Worm (Caenorhabditis elegans): ENCODE data around the gene lgc-18.

Gene lgc-18

ce11 chrX:12173989-12174388 is 48.6 kb downstream of the lgc-18 start:
- TF ChIP-seq unc-62 (GFP tag; optimal IDR thresholded peaks at IDR 0.05) (no peak), sma-9 (GFP tag; optimal IDR thresholded peaks at IDR 0.05) (peak; percentile 40), sma-9 (tag; optimal IDR thresholded peaks at IDR 0.05) (no peak), fos-1 (tag; optimal IDR thresholded peaks at IDR 0.05) (peak; percentile 32), nhr-10 (tag; optimal IDR thresholded peaks at IDR 0.05) (no peak)

- no peak for TF ChIP-seq snpc-4 (tag; optimal IDR thresholded peaks at IDR 0.05)
- TF ChIP-seq ztf-11 (tag; optimal IDR thresholded peaks at IDR 0.05): no peak
- TF ChIP-seq crh-2 (tag; optimal IDR thresholded peaks at IDR 0.05): peak; percentile 9
- TF ChIP-seq nhr-10 (tag; optimal IDR thresholded peaks at IDR 0.05): no peak
- TF ChIP-seq nhr-11 (tag; optimal IDR thresholded peaks at IDR 0.05): no peak
- TF ChIP-seq Y55F3AM.14 (GFP tag; optimal IDR thresholded peaks at IDR 0.05): no peak
- peak; percentile 4 for TF ChIP-seq fos-1 (tag; optimal IDR thresholded peaks at IDR 0.05)
- TF ChIP-seq sma-9 (GFP tag; optimal IDR thresholded peaks at IDR 0.05): peak; percentile 63
- TF ChIP-seq sma-9 (tag; optimal IDR thresholded peaks at IDR 0.05): no peak
- TF ChIP-seq C34F6.9 (tag; optimal IDR thresholded peaks at IDR 0.05): no peak
- no peak for TF ChIP-seq ztf-4 (tag; optimal IDR thresholded peaks at IDR 0.05)
- TF ChIP-seq elt-1 (tag; optimal IDR thresholded peaks at IDR 0.05): no peak
- no peak for TF ChIP-seq lin-13 (GFP tag; optimal IDR thresholded peaks at IDR 0.05)
- no peak for TF ChIP-seq nhr-6 (tag; optimal IDR thresholded peaks at IDR 0.05)
Observed at ce11 chrX:12174686-12175404, 49.4 kb downstream of the lgc-18 start.

ce11 chrX:12175667-12176278 is 50.4 kb downstream of the lgc-18 start:
- TF ChIP-seq unc-55 (GFP tag; optimal IDR thresholded peaks at IDR 0.05) (no peak), elt-3 (tag; optimal IDR thresholded peaks at IDR 0.05) (no peak), sma-3 (GFP tag; optimal IDR thresholded peaks at IDR 0.05) (peak; percentile 8), sma-9 (GFP tag; optimal IDR thresholded peaks at IDR 0.05) (peak; percentile 10), sma-9 (tag; optimal IDR thresholded peaks at IDR 0.05) (no peak), F13H6.1 (tag; optimal IDR thresholded peaks at IDR 0.05) (peak; percentile 62), ZK546.5 (tag; optimal IDR thresholded peaks at IDR 0.05) (no peak)

ce11 chrX:12176394-12176793 is 51.0 kb downstream of the lgc-18 start:
- TF ChIP-seq nhr-23 (tag; optimal IDR thresholded peaks at IDR 0.05) (no peak), fos-1 (tag; optimal IDR thresholded peaks at IDR 0.05) (peak; percentile 42), F13H6.1 (tag; optimal IDR thresholded peaks at IDR 0.05) (peak; percentile 29), ceh-82 (tag; optimal IDR thresholded peaks at IDR 0.05) (no peak), ztf-1 (GFP tag; conservative IDR thresholded peaks at IDR 0.05) (no peak), nhr-10 (tag; optimal IDR thresholded peaks at IDR 0.05) (no peak), elt-3 (tag; optimal IDR thresholded peaks at IDR 0.05) (no peak), lsy-2 (tag; optimal IDR thresholded peaks at IDR 0.05) (peak in 1 of 2 experiments; percentile 33), nhr-12 (tag; optimal IDR thresholded peaks at IDR 0.05) (no peak), nhr-129 (tag; optimal IDR thresholded peaks at IDR 0.05) (peak; percentile 55), egl-27 (tag; optimal IDR thresholded peaks at IDR 0.05) (peak; percentile 24), blmp-1 (tag; optimal IDR thresholded peaks at IDR 0.05; ENCODE audit: insufficient read depth) (peak; percentile 92), nhr-25 (tag; optimal IDR thresholded peaks at IDR 0.05) (peak; percentile 75), ztf-4 (tag; optimal IDR thresholded peaks at IDR 0.05) (no peak), unc-55 (GFP tag; optimal IDR thresholded peaks at IDR 0.05) (no peak), lin-39 (tag; optimal IDR thresholded peaks at IDR 0.05) (no peak), skn-1 (tag; optimal IDR thresholded peaks at IDR 0.05) (no peak), ZK546.5 (tag; optimal IDR thresholded peaks at IDR 0.05) (no peak), alr-1 (tag; optimal IDR thresholded peaks at IDR 0.05) (no peak), nhr-11 (tag; optimal IDR thresholded peaks at IDR 0.05) (no peak), nhr-21 (tag; optimal IDR thresholded peaks at IDR 0.05) (peak; percentile 78), sma-3 (GFP tag; optimal IDR thresholded peaks at IDR 0.05) (peak; percentile 51), R02D3.7 (tag; optimal IDR thresholded peaks at IDR 0.05) (no peak), aly-2 (tag; optimal IDR thresholded peaks at IDR 0.05) (no peak), gmeb-1 (tag; optimal IDR thresholded peaks at IDR 0.05) (no peak), mbf-1 (tag; optimal IDR thresholded peaks at IDR 0.05) (no peak), sma-9 (GFP tag; optimal IDR thresholded peaks at IDR 0.05) (peak; percentile 69), sma-9 (tag; optimal IDR thresholded peaks at IDR 0.05) (no peak), ztf-11 (tag; optimal IDR thresholded peaks at IDR 0.05) (no peak), nhr-6 (tag; optimal IDR thresholded peaks at IDR 0.05) (no peak), ceh-16 (tag; optimal IDR thresholded peaks at IDR 0.05) (peak; percentile 38)

Data from whole organism, L2 larva.